Worm (Caenorhabditis elegans) whole organism, late embryonic: Measurements from ENCODE around the gene T16G12.1.

Source experiments
- T23F11.4 ChIP-seq: fragments of 200-800 bp; sonication (Bioruptor generic); optimal IDR thresholded peaks from 2 replicates; lab custom pipeline; 2018; ENCODE audit warnings: mild to moderate bottlenecking, missing genetic modification characterization, missing compliant biosample characterization
- ama-1 ChIP-seq: fragments of 150-350 bp; optimal IDR thresholded peaks from 2 replicates; lab custom pipeline; 2014
- ceh-30 ChIP-seq: fragments of 150-350 bp; optimal IDR thresholded peaks from 2 replicates; lab custom pipeline; 2014; ENCODE audit warnings: missing biosample characterization, missing genetic modification characterization
- ceh-9 ChIP-seq: sonication (generic microtip); optimal IDR thresholded peaks from 2 replicates; lab custom pipeline; 2016; ENCODE audit warnings: mild to moderate bottlenecking, missing genetic modification characterization, inconsistent platforms, missing compliant biosample characterization
- che-1 ChIP-seq: sonication (generic microtip); optimal IDR thresholded peaks from 2 replicates; lab custom pipeline; 2016; ENCODE audit warnings: mild to moderate bottlenecking, missing genetic modification characterization, missing compliant biosample characterization
- nhr-11 ChIP-seq: fragments of 150-350 bp; optimal IDR thresholded peaks from 2 replicates; lab custom pipeline; 2014; ENCODE audit warnings: missing biosample characterization, missing genetic modification characterization
- pag-3 ChIP-seq: sonication (generic microtip); optimal IDR thresholded peaks from 2 replicates; lab custom pipeline; 2016; ENCODE audit warnings: missing compliant biosample characterization, missing genetic modification characterization, borderline replicate concordance
- pha-4 ChIP-seq: fragments of 150-350 bp; optimal IDR thresholded peaks from 2 replicates; lab custom pipeline; 2018; ENCODE audit warnings: missing biosample characterization, missing genetic modification reagents, missing genetic modification characterization
- pros-1 ChIP-seq: fragments of 150-350 bp; optimal IDR thresholded peaks from 2 replicates; lab custom pipeline; 2014; ENCODE audit warnings: missing biosample characterization, missing genetic modification reagents, missing genetic modification characterization
- ref-2 ChIP-seq: sonication (generic microtip); optimal IDR thresholded peaks from 2 replicates; lab custom pipeline; 2016; ENCODE audit warnings: missing genetic modification characterization, missing compliant biosample characterization
- syd-9 ChIP-seq: sonication (generic microtip); optimal IDR thresholded peaks from 2 replicates; lab custom pipeline; 2016; ENCODE audit warnings: mild to moderate bottlenecking, missing genetic modification characterization, moderate library complexity, missing compliant biosample characterization

DNA sequence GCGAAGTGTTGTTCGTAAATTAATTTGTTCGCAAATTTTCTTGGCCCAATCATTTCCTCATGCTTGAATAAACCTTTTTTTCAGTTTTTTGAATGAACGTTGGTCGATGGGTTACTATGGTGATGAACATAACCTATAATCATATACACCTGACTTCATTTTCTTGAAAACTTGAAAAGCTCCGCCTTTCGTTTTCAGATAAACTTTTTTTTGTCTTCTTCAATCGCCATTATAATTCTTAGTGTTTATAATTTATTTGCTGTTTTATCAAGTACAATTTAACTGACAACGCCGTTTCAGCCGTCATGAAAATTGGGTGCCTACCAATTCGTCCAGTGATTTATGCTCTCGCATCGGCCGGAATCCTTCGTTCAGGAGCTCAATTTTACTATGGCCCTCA, 12.5 kb downstream of the T16G12.1 start, which contains the start of gene M04D8.7:
- TF ChIP-seq ref-2 (tag; lab: Kevin White, UChicago) (no peak), pros-1 (tag; lab: Kevin White, UChicago) (no peak), ama-1 (lab: Kevin White, UChicago) (no peak), nhr-11 (tag; lab: Kevin White, UChicago) (no peak), pha-4 (no peak), pag-3 (tag; lab: Kevin White, UChicago) (no peak), syd-9 (tag; lab: Kevin White, UChicago) (no peak), ceh-30 (no peak), ceh-9 (no peak), T23F11.4 (GFP tag; lab: Kevin White, UChicago) (no peak), che-1 (tag; lab: Kevin White, UChicago) (no peak)
